Fruit fly (Drosophila melanogaster) whole organism, adult: ENCODE measurements around the gene pim.

Experiments
- CG11617 ChIP-seq: fragments of 200-800 bp; sonication (Bioruptor generic); optimal IDR thresholded peaks from 2 replicates; lab custom pipeline; 2017; ENCODE audit warnings: mild to moderate bottlenecking, missing biosample characterization, missing genetic modification reagents, missing genetic modification characterization
- CG12768 ChIP-seq: fragments of 200-800 bp; sonication (Bioruptor generic); optimal IDR thresholded peaks from 2 replicates; lab custom pipeline; 2017; ENCODE audit warnings: missing biosample characterization, missing genetic modification characterization, mild to moderate bottlenecking, moderate library complexity, missing genetic modification reagents
- CG14711 ChIP-seq: fragments of 200-800 bp; sonication (Bioruptor generic); optimal IDR thresholded peaks from 2 replicates; lab custom pipeline; 2018; ENCODE audit warnings: missing biosample characterization, mild to moderate bottlenecking, missing genetic modification characterization, moderate library complexity
- CG1620 ChIP-seq: fragments of 200-800 bp; sonication (Bioruptor generic); optimal IDR thresholded peaks from 2 replicates; lab custom pipeline; 2016; ENCODE audit warnings: missing biosample characterization, missing genetic modification characterization
- CG33017 ChIP-seq: fragments of 200-800 bp; sonication (Bioruptor generic); optimal IDR thresholded peaks from 2 replicates; lab custom pipeline; 2018; ENCODE audit warnings: missing biosample characterization, mild to moderate bottlenecking, missing genetic modification characterization, moderate library complexity
- CG5204 ChIP-seq: fragments of 200-800 bp; sonication (Bioruptor generic); optimal IDR thresholded peaks from 2 replicates; lab custom pipeline; 2016; ENCODE audit warnings: missing biosample characterization, missing genetic modification characterization
- CG7045 ChIP-seq: fragments of 200-800 bp; sonication (Bioruptor generic); optimal IDR thresholded peaks from 2 replicates; lab custom pipeline; 2017; ENCODE audit warnings: missing biosample characterization, mild to moderate bottlenecking, missing genetic modification characterization
- CG7101 ChIP-seq: fragments of 200-800 bp; sonication (Bioruptor generic); optimal IDR thresholded peaks from 2 replicates; lab custom pipeline; 2018; ENCODE audit warnings: missing biosample characterization, mild to moderate bottlenecking, missing genetic modification characterization, moderate library complexity
- Clk ChIP-seq: fragments of 200-800 bp; sonication (Bioruptor generic); optimal IDR thresholded peaks from 2 replicates; lab custom pipeline; 2017; ENCODE audit warnings: missing biosample characterization, missing genetic modification characterization
- Crg-1 ChIP-seq: fragments of 200-800 bp; sonication (Bioruptor generic); optimal IDR thresholded peaks from 2 replicates; lab custom pipeline; 2016; ENCODE audit warnings: missing biosample characterization, missing genetic modification characterization
- Hr96 ChIP-seq: fragments of 200-800 bp; sonication (Bioruptor generic); optimal IDR thresholded peaks from 2 replicates; lab custom pipeline; 2016; ENCODE audit warnings: missing biosample characterization, missing genetic modification characterization
- Mnt ChIP-seq: fragments of 200-800 bp; sonication (Bioruptor generic); optimal IDR thresholded peaks from 2 replicates; lab custom pipeline; 2016; ENCODE audit warnings: missing biosample characterization, mild to moderate bottlenecking, missing genetic modification characterization
- bab1 ChIP-seq: fragments of 200-800 bp; sonication (Bioruptor generic); optimal IDR thresholded peaks from 3 replicates; lab custom pipeline; 2019; ENCODE audit warnings: missing biosample characterization, mild to moderate bottlenecking, missing genetic modification characterization, moderate library complexity
- cic ChIP-seq: fragments of 200-800 bp; sonication (Bioruptor generic); optimal IDR thresholded peaks from 2 replicates; lab custom pipeline; 2017; ENCODE audit warnings: missing biosample characterization, mild to moderate bottlenecking, missing genetic modification characterization, moderate library complexity
- cnc ChIP-seq, 2 experiments: fragments of >200 bp; optimal IDR thresholded peaks; 2 replicates each; lab custom pipeline; 2017
- kay ChIP-seq: fragments of 200-800 bp; sonication (Bioruptor generic); peaks from one replicate; lab custom pipeline; 2016; ENCODE audit warnings: missing biosample characterization, missing genetic modification characterization, borderline replicate concordance
- ovo ChIP-seq: fragments of 200-800 bp; sonication (Bioruptor generic); optimal IDR thresholded peaks from 2 replicates; lab custom pipeline; 2016; ENCODE audit warnings: missing biosample characterization, missing genetic modification characterization
- pad ChIP-seq: fragments of 200-800 bp; sonication (Bioruptor generic); optimal IDR thresholded peaks from 3 replicates; lab custom pipeline; 2017; ENCODE audit warnings: missing biosample characterization, missing genetic modification characterization, mild to moderate bottlenecking, moderate library complexity, missing genetic modification reagents
- tj ChIP-seq: fragments of 200-800 bp; sonication (Bioruptor generic); optimal IDR thresholded peaks from 3 replicates; lab custom pipeline; 2017; ENCODE audit warnings: missing biosample characterization, mild to moderate bottlenecking, missing genetic modification characterization, moderate library complexity
- toe ChIP-seq: fragments of 200-800 bp; sonication (Bioruptor generic); optimal IDR thresholded peaks from 2 replicates; lab custom pipeline; 2016; ENCODE audit warnings: missing biosample characterization, missing genetic modification characterization

The pim gene

DNA sequence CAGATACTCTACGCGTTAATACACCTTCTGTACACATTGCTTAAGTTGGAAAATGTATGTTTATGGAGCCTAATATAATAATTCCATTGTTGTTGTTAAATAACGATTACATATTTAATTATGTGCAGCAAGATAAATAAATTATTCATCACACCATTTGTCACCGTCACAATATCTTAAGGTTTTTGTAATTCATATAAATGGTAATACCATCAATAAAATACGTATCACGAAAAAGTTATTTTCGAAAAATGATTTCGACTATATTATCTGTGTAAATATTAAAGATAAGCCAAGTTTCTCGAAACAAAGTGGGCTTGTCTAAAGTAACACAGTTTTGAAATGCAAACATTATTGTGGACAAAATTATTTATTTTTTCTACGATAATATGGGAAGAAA lies 40.6 kb upstream of the pim start, which contains the start of gene CG4995:
TSS of gene CG4995 (plus strand) at position 301 of the 400 bp plus-strand sequence.
- TF ChIP-seq CG7045 (GFP tag; lab: Kevin White, UChicago) (no peak), Clk (no peak), kay (GFP tag; lab: Kevin White, UChicago) (no peak), tj (GFP tag; lab: Kevin White, UChicago) (no peak), Crg-1 (GFP tag; lab: Kevin White, UChicago) (no peak), CG14711 (no peak), CG11617 (GFP tag; lab: Kevin White, UChicago) (no peak), CG12768 (GFP tag; lab: Kevin White, UChicago) (no peak), cnc (optimal IDR thresholded peaks at IDR 0.05; lab: Kevin White, UChicago) (no peak), ovo (GFP tag; lab: Kevin White, UChicago) (no peak), CG5204 (GFP tag; lab: Kevin White, UChicago) (no peak), Hr96 (GFP tag; lab: Kevin White, UChicago) (no peak)

DNA sequence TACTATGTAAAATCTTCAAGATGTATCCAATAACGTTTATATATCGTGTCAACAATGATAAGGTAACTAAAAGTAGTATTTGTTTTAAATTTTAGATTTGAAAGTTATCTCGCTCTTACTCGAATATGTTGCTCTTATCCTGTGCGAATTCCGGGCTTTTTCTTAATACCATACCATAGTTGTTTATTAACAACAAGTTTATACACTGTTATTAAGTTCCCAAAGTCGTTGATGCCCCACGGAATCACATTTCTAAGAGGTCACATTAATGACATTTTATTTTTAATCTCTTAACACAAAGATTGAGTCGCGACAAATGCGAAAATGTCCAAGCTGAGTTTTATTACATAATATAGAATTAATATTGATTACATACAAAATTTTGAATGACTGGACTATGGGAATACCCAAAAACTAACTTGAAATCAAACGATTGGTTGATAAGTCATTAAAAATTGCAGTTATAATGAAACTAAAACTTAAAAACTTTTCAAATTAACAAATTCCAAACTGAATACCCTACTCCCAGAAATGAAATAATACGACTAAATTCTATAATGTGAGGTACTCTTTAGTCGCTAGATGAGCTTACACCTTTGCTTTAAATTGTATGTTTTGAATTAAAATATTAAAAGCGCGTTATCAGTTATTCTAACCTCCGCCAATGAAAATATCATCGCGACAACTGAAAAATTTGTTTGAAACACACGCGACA lies 39.9 kb upstream of the pim start, which contains the start of gene CG5381:
TSS of gene CG5381 (minus strand) at position 330 of the 715 bp plus-strand sequence.
- TF ChIP-seq bab1 (GFP tag; lab: Kevin White, UChicago) (no peak), kay (GFP tag; lab: Kevin White, UChicago) (peak; percentile 69), Crg-1 (GFP tag; lab: Kevin White, UChicago) (no peak), pad (GFP tag; lab: Kevin White, UChicago) (no peak)

dm6 chr2L:10327790-10328189 lies 35.0 kb upstream of the pim start, which contains the start of gene RnrL:
RnrL (minus strand) TSS chr2L:10327943.
- TF ChIP-seq kay (GFP tag; lab: Kevin White, UChicago) (peak; percentile 82), Mnt (no peak), CG12768 (GFP tag; lab: Kevin White, UChicago) (no peak)

DNA sequence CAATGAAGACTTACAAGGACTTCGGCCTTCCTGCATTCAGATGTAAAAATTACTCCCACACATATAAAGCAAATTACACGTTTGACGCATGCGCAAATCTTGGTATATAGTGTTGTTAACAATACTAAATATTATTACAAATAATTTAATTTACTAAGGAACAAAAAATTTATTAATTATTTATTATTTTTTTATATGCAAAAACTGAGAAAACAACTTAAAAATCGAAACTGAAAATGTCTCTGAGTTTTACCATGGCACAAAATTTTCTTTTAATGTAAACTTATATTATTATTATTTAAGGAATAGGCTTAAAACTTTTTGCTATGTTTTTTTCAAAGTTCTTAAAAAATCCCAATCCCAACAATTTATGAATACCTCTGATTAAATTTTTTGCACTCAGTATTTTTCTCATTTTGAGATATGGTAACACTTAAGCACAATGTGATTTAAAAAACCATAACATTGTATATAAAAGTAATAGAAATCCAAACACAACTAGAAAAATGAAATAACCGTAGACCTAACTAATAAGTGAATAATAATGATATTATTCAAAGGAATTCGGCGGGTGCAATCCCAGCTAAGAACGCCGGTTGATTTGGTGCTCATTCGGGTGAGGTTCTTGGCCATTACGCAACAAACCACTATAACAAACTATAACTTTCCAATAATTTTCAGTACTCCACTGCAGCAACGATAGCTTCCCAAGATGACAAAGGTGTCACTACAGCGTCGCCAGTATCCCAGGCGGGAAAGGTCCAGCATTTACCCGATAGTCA lies 31.5 kb upstream of the pim start, which contains the start of the genes Schip1 and Cox10:
TSS of gene Schip1 (minus strand) at position 51 of the 782 bp plus-strand sequence.
TSS of gene Cox10 (plus strand) at position 406 of the 782 bp plus-strand sequence.
- TF ChIP-seq Mnt (peak; percentile 10), pad (GFP tag; lab: Kevin White, UChicago) (no peak), Hr96 (GFP tag; lab: Kevin White, UChicago) (no peak), CG33017 (tag; lab: Kevin White, UChicago) (peak; percentile 40), CG7045 (GFP tag; lab: Kevin White, UChicago) (no peak), cic (GFP tag; lab: Kevin White, UChicago) (no peak), kay (GFP tag; lab: Kevin White, UChicago) (peak; percentile 0), tj (GFP tag; lab: Kevin White, UChicago) (no peak), CG7101 (peak; percentile 44), toe (GFP tag; lab: Kevin White, UChicago) (no peak), cnc (optimal IDR thresholded peaks at IDR 0.05; lab: Kevin White, UChicago) (no peak), CG14711 (peak; percentile 26)

DNA sequence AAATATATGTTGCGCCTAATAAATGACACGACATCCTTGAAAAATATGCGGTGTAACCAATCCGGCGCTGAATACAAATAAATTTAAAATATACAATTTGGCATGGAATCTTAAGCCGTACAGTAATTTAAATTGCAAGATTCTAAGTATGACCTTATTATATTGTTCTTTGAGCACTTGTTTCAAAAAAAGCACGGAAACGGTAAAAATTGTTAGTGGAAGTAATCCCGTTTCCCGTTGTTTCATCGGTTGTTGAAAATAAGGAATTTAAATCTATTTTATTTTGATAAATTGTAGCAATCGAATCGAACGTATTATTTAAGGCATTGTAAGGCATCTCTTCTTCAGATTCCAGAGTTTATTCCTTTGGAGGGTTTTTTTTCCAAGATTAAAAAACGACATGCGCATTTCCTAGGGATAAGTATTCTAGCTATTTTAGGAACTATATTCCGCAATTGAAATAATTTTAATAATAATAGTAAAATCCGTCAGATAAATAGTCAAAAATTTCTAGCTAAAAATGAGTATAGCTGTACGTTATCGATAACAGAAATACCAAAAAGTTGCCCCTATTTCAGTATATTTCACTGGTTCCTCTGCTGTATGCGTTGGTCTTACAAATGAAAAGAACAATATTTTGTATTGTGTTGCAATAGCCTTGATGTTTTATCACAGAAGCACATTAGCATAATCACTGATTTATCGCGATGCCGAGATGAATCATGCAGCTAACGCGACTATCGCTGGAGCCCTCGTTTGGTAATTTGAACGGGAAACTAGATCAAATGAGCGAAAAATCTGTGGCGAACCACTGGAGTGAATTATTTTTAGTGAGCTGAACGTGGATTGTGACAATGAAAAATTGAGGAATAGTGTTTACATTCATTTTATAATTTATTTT lies 29.4 kb upstream of the pim start, which contains the start of gene GATAd:
TSS of gene GATAd (plus strand) at position 644 of the 901 bp plus-strand sequence.
- TF ChIP-seq CG33017 (tag; lab: Kevin White, UChicago) (peak; percentile 30), pad (GFP tag; lab: Kevin White, UChicago) (peak; percentile 38), tj (GFP tag; lab: Kevin White, UChicago) (no peak), CG5204 (GFP tag; lab: Kevin White, UChicago) (no peak), Mnt (peak; percentile 23), CG7045 (GFP tag; lab: Kevin White, UChicago) (no peak), CG7101 (peak; percentile 8), cic (GFP tag; lab: Kevin White, UChicago) (no peak), ovo (GFP tag; lab: Kevin White, UChicago) (no peak), Hr96 (GFP tag; lab: Kevin White, UChicago) (no peak), bab1 (GFP tag; lab: Kevin White, UChicago) (peak; percentile 41), Clk (no peak), kay (GFP tag; lab: Kevin White, UChicago) (peak; percentile 98), CG14711 (no peak), cnc (optimal IDR thresholded peaks at IDR 0.05; lab: Kevin White, UChicago) (no peak), CG11617 (GFP tag; lab: Kevin White, UChicago) (no peak), CG12768 (GFP tag; lab: Kevin White, UChicago) (peak; percentile 15), toe (GFP tag; lab: Kevin White, UChicago) (no peak), CG1620 (GFP tag; lab: Kevin White, UChicago) (no peak), Crg-1 (GFP tag; lab: Kevin White, UChicago) (no peak)
